Worm (Caenorhabditis elegans): ENCODE results near the gene phg-1.
A peak's percentile ranks its signal among the peaks of the same experiment; 100 is the strongest.

The phg-1 gene

ce11 chrII:10168905-10169782 is 31.7 kb downstream of the phg-1 start, which contains the start of gene daf-19 (continued):
- TF ChIP-seq alr-1 (tag; optimal IDR thresholded peaks at IDR 0.05; ENCODE audit: borderline replicate concordance) (no peak), elt-2 (tag; optimal IDR thresholded peaks at IDR 0.05) (no peak), unc-30 (tag; optimal IDR thresholded peaks at IDR 0.05) (no peak), egl-27 (tag; optimal IDR thresholded peaks at IDR 0.05) (no peak), C34B4.2 (tag; optimal IDR thresholded peaks at IDR 0.05) (no peak), efl-1 (optimal IDR thresholded peaks at IDR 0.05) (peak; percentile 27 to 35), efl-1 (GFP tag; optimal IDR thresholded peaks at IDR 0.05 in 1 of 2) (peak in 1 of 2 experiments; percentile 18), unc-62 (GFP tag; optimal IDR thresholded peaks at IDR 0.05) (no peak), ztf-4 (tag; optimal IDR thresholded peaks at IDR 0.05) (no peak), nhr-28 (tag; optimal IDR thresholded peaks at IDR 0.05) (no peak), ama-1 (optimal IDR thresholded peaks at IDR 0.05) (peak; percentile 34), nhr-90 (tag; optimal IDR thresholded peaks at IDR 0.05; ENCODE audit: poor library complexity) (no peak), snu-23 (GFP tag; optimal IDR thresholded peaks at IDR 0.05) (peak; percentile 70), sptf-1 (tag; optimal IDR thresholded peaks at IDR 0.05) (no peak), nhr-12 (tag; optimal IDR thresholded peaks at IDR 0.05) (no peak), nhr-20 (tag; optimal IDR thresholded peaks at IDR 0.05) (peak; percentile 52), zag-1 (tag; optimal IDR thresholded peaks at IDR 0.05) (no peak), C16A3.4 (tag; optimal IDR thresholded peaks at IDR 0.05) (peak; percentile 16), lin-39 (tag; optimal IDR thresholded peaks at IDR 0.05) (no peak), unc-86 (tag; optimal IDR thresholded peaks at IDR 0.05) (peak; percentile 52), ets-5 (GFP tag; IDR thresholded peaks at IDR 0.05) (no peak), ceh-63 (GFP tag; optimal IDR thresholded peaks at IDR 0.05) (no peak), F16B12.6 (tag; optimal IDR thresholded peaks at IDR 0.05) (no peak), rnt-1 (tag; optimal IDR thresholded peaks at IDR 0.05) (peak; percentile 50), ceh-82 (tag; optimal IDR thresholded peaks at IDR 0.05) (peak in 2 of 3 experiments; percentile 30 to 71), mdl-1 (tag; optimal IDR thresholded peaks at IDR 0.05) (no peak), nhr-19 (GFP tag; conservative IDR thresholded peaks at IDR 0.05) (peak; percentile 30; the same call in 1 of the 2 replicates), blmp-1 (tag; optimal IDR thresholded peaks at IDR 0.05) (peak; percentile 59), snpc-4 (tag; optimal IDR thresholded peaks at IDR 0.05) (no peak), zip-4 (GFP tag; optimal IDR thresholded peaks at IDR 0.05) (peak; percentile 3), ceh-90 (tag; optimal IDR thresholded peaks at IDR 0.05) (no peak), nhr-237 (tag; optimal IDR thresholded peaks at IDR 0.05) (no peak), nhr-71 (tag; optimal IDR thresholded peaks at IDR 0.05) (peak; percentile 66), lir-3 (tag; optimal IDR thresholded peaks at IDR 0.05; ENCODE audit: poor library complexity) (peak; percentile 16), nhr-47 (tag; optimal IDR thresholded peaks at IDR 0.05) (peak; percentile 77), mab-9 (GFP tag; IDR thresholded peaks at IDR 0.05) (no peak), mep-1 (tag; optimal IDR thresholded peaks at IDR 0.05) (peak; percentile 55), ceh-88 (GFP tag; IDR thresholded peaks at IDR 0.05) (no peak), dsc-1 (tag; optimal IDR thresholded peaks at IDR 0.05) (peak; percentile 68), dpl-1 (GFP tag; optimal IDR thresholded peaks at IDR 0.05) (peak in 2 of 3 experiments; percentile 10 to 19), pag-3 (tag; optimal IDR thresholded peaks at IDR 0.05; ENCODE audit: borderline replicate concordance, insufficient read depth) (no peak), lin-35 (GFP tag; optimal IDR thresholded peaks at IDR 0.05) (peak; percentile 28 to 50), Y116A8C.19 (tag; optimal IDR thresholded peaks at IDR 0.05; ENCODE audit: borderline replicate concordance) (no peak)

Measured in whole organism, L1 larva.